Worm (Caenorhabditis elegans): Measurements from ENCODE around the gene nhr-258.

DNA sequence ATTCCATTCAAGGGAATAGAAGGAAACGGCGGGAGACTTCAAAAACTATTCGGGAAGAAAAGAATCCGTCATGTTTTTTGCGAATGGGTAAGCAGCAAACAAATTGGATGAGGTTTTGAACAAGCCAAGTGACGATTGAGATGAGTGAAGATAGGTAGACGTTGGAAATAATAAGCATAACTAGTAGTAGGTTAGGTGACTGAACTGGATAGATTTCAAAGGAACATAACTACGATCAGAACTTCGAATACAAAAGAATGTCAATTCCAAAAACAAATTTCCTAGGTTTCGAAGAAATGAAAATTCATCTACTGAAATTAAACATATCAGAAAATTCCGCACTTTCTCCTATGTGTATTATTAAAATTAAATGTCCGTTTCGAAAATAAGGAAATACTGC is 37.2 kb upstream of the nhr-258 start:
- no peak for TF ChIP-seq ama-1 (optimal IDR thresholded peaks at IDR 0.05)
- TF ChIP-seq tbx-11 (GFP tag; IDR thresholded peaks at IDR 0.05) = no peak
- TF ChIP-seq flt-1 (GFP tag; IDR thresholded peaks at IDR 0.05) = no peak
- no peak for TF ChIP-seq ceh-36 (tag; optimal IDR thresholded peaks at IDR 0.05)
- no peak for TF ChIP-seq hmg-4 (GFP tag; optimal IDR thresholded peaks at IDR 0.05)
- no peak for TF ChIP-seq tra-4 (tag; optimal IDR thresholded peaks at IDR 0.05)
- no peak for TF ChIP-seq hmbx-1 (tag; optimal IDR thresholded peaks at IDR 0.05)
